Worm (Caenorhabditis elegans): ENCODE results near the gene fbxa-90.

Gene fbxa-90

DNA sequence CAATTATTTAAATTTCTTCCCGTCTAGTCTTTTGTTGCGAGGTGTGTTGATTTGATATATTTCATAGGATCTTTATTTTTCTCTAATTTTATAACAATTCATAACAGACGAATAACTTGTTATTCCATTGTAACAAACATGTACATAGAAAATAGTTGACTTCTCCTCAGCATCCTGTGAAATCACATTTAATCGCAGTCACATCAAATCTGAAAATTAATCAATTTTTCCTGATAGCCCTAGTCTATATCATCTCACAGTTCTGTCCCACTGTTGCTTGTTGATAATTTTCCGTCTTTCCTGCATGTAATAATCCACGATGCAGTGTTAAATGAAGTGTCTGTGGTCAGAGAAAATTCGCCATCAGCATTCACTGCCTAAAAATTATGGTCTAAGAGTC lies 21.2 kb downstream of the fbxa-90 start:
- TF ChIP-seq nhr-12 (tag; optimal IDR thresholded peaks at IDR 0.05), result no peak
- no peak for TF ChIP-seq tbx-2 (tag; optimal IDR thresholded peaks at IDR 0.05)
- TF ChIP-seq lir-3 (tag; optimal IDR thresholded peaks at IDR 0.05; ENCODE audit: poor library complexity), result no peak
- TF ChIP-seq ama-1 (optimal IDR thresholded peaks at IDR 0.05), result no peak
- TF ChIP-seq unc-62 (GFP tag; optimal IDR thresholded peaks at IDR 0.05), result no peak
- no peak for TF ChIP-seq nhr-237 (tag; optimal IDR thresholded peaks at IDR 0.05)
- no peak for TF ChIP-seq Y116A8C.19 (tag; optimal IDR thresholded peaks at IDR 0.05; ENCODE audit: borderline replicate concordance)

DNA sequence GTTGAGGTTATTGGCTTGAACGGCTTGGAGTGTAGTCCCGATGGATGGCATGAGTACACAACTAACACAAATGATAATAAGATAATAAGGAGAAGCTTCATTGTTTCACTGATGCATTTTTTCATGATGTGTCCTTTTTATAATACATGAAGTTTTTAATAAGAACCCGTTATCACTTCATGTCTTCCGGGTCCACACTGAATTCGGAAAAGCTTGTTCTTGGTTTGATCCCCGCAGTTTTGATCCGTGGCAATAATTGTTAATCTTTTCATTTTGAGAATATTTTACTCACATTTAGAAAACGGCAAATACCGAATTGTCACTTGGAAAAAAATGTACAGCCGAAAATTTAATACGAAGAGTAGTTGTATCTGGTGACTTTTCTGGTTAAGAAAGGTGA lies 22.0 kb downstream of the fbxa-90 start, which contains the start of gene Y102A5C.27:
Gene Y102A5C.27 (minus strand): TSS at position 101 of the 400 bp plus-strand sequence.
- TF ChIP-seq jun-1 (tag; optimal IDR thresholded peaks at IDR 0.05) (no peak), nhr-84 (tag; optimal IDR thresholded peaks at IDR 0.05) (no peak), lin-15B (tag; optimal IDR thresholded peaks at IDR 0.05) (no peak)

DNA sequence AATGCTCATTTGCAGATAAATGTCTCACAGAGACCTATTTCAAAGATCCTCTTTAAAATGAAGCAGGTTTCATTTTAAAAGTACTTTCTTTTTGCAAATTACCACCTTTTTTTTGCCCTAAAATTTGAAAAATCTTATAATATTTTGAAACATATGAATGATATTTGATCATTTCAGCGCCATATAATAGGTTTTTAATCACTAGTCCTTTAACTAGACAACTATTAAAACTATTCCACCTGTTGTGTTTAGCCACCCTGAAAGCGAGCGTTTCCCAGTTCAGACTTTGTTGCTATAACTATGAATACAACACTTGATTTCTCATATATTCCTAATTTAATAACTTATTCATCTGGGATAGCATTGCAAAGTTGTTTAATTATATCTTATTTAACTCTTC lies 25.1 kb downstream of the fbxa-90 start, which contains the start of gene srz-95:
Gene srz-95 (plus strand): TSS at position 301 of the 400 bp plus-strand sequence.
- TF ChIP-seq C04F5.9 (tag; optimal IDR thresholded peaks at IDR 0.05) (no peak), egl-13 (tag; optimal IDR thresholded peaks at IDR 0.05) (no peak), mab-9 (GFP tag; IDR thresholded peaks at IDR 0.05) (no peak), unc-130 (tag; optimal IDR thresholded peaks at IDR 0.05) (no peak), blmp-1 (tag; optimal IDR thresholded peaks at IDR 0.05) (no peak), hlh-4 (tag; optimal IDR thresholded peaks at IDR 0.05) (no peak), snu-23 (GFP tag; optimal IDR thresholded peaks at IDR 0.05) (no peak), egl-27 (tag; optimal IDR thresholded peaks at IDR 0.05) (no peak), sup-37 (GFP tag; optimal IDR thresholded peaks at IDR 0.05) (no peak), fkh-10 (GFP tag; optimal IDR thresholded peaks at IDR 0.05) (no peak), Y116A8C.19 (tag; optimal IDR thresholded peaks at IDR 0.05; ENCODE audit: borderline replicate concordance) (no peak), ama-1 (optimal IDR thresholded peaks at IDR 0.05) (no peak), grh-1 (GFP tag; IDR thresholded peaks at IDR 0.05) (no peak), lin-14 (GFP tag; optimal IDR thresholded peaks at IDR 0.05) (no peak), nhr-20 (tag; optimal IDR thresholded peaks at IDR 0.05) (no peak), lin-39 (tag; optimal IDR thresholded peaks at IDR 0.05) (no peak), nhr-85 (tag) (no peak), hlh-17 (GFP tag; optimal IDR thresholded peaks at IDR 0.05; ENCODE audit: borderline replicate concordance) (no peak), skn-1 (tag; optimal IDR thresholded peaks at IDR 0.05) (no peak)

DNA sequence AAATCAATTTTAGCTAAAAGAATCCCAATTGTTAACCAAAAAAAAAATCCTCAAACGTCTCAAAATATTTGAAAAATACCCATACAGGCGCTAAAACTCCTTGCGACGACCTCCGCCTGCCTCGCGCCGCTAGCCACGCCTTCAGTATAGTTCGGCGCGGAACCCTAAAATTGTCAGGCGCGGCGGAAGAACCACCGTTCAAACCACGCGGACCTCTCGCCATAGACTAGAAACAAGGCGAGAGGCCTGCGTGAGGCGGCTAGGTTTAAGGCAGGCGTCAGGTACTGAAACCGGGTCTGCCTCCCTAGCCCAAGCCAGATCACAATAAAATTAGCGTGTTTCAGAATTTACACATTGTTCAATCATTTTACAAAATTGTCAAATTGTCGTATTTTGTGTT lies 25.8 kb downstream of the fbxa-90 start:
- TF ChIP-seq unc-86 (tag; optimal IDR thresholded peaks at IDR 0.05), result no peak
- TF ChIP-seq snpc-4 (tag; optimal IDR thresholded peaks at IDR 0.05), result no peak
- no peak for TF ChIP-seq grh-1 (GFP tag; IDR thresholded peaks at IDR 0.05)
- no peak for TF ChIP-seq nhr-71 (tag; optimal IDR thresholded peaks at IDR 0.05)
- TF ChIP-seq nhr-20 (tag; optimal IDR thresholded peaks at IDR 0.05), result no peak
- no peak for TF ChIP-seq lin-39 (tag; optimal IDR thresholded peaks at IDR 0.05)
- no peak for TF ChIP-seq fkh-8 (tag; optimal IDR thresholded peaks at IDR 0.05)
- no peak for TF ChIP-seq jun-1 (tag; optimal IDR thresholded peaks at IDR 0.05)
- no peak for TF ChIP-seq nhr-90 (tag; optimal IDR thresholded peaks at IDR 0.05; ENCODE audit: poor library complexity)
- TF ChIP-seq ztf-11 (tag; optimal IDR thresholded peaks at IDR 0.05), result no peak
- TF ChIP-seq tlp-1 (tag; optimal IDR thresholded peaks at IDR 0.05), result no peak
- no peak for TF ChIP-seq pqm-1 (tag; optimal IDR thresholded peaks at IDR 0.05)
- no peak for TF ChIP-seq mdl-1 (tag; optimal IDR thresholded peaks at IDR 0.05)
- no peak for TF ChIP-seq hpl-2 (GFP tag; optimal IDR thresholded peaks at IDR 0.05)
- no peak for TF ChIP-seq ceh-88 (GFP tag; IDR thresholded peaks at IDR 0.05)
- no peak for TF ChIP-seq F16B12.6 (tag; optimal IDR thresholded peaks at IDR 0.05)
- no peak for TF ChIP-seq aha-1 (tag; optimal IDR thresholded peaks at IDR 0.05)
- TF ChIP-seq ceh-90 (tag; optimal IDR thresholded peaks at IDR 0.05), result no peak
